Worm (Caenorhabditis elegans) whole organism, young adult: Measurements from ENCODE around the gene pdk-1.

ENCODE experiments used
- C17E4.6 ChIP-seq: fragments of 200-800 bp; sonication (Bioruptor generic); IDR thresholded peaks from 2 replicates; pipeline ENCODE4 v1.3.6; 2022; ENCODE audit warnings: missing genetic modification reagents, missing genetic modification characterization, missing compliant biosample characterization
- F10E7.11 ChIP-seq: sonication (generic microtip); optimal IDR thresholded peaks from 2 replicates; lab custom pipeline; 2017; ENCODE audit warnings: mild to moderate bottlenecking, missing genetic modification characterization, moderate library complexity, missing compliant biosample characterization
- F39B2.1 ChIP-seq: fragments of 200-800 bp; sonication (Bioruptor generic); IDR thresholded peaks from 2 replicates; pipeline ENCODE4 v1.3.6; 2022; ENCODE audit warnings: missing genetic modification reagents, missing genetic modification characterization, missing compliant biosample characterization
- F49E8.2 ChIP-seq: sonication (generic microtip); optimal IDR thresholded peaks from 3 replicates; lab custom pipeline; 2017; ENCODE audit warnings: missing genetic modification characterization, mild to moderate bottlenecking, missing compliant biosample characterization, antibody characterized with exemption, moderate library complexity; ENCODE audit not compliant: insufficient read depth
- F55B11.4 ChIP-seq: sonication (generic microtip); optimal IDR thresholded peaks from 2 replicates; lab custom pipeline; 2016; ENCODE audit warnings: missing compliant biosample characterization, missing genetic modification characterization, borderline replicate concordance; ENCODE audit not compliant: insufficient read depth
- Y53F4B.3 ChIP-seq: fragments of 200-800 bp; sonication (Bioruptor generic); IDR thresholded peaks from 2 replicates; pipeline ENCODE4 v1.3.6; 2022; ENCODE audit warnings: missing genetic modification reagents, missing genetic modification characterization, missing compliant biosample characterization
- Y67H2A.10 ChIP-seq: fragments of 200-800 bp; sonication (Bioruptor generic); conservative IDR thresholded peaks from 2 replicates; pipeline ENCODE4 v1.3.6; 2022; ENCODE audit warnings: missing genetic modification reagents, missing genetic modification characterization, missing compliant biosample characterization
- Y79H2A.3 ChIP-seq: fragments of 200-800 bp; sonication (Bioruptor generic); conservative IDR thresholded peaks from 2 replicates; pipeline ENCODE4 v1.3.6; 2022; ENCODE audit warnings: missing genetic modification reagents, missing genetic modification characterization, missing compliant biosample characterization
- ZK185.1 ChIP-seq: sonication (generic microtip); optimal IDR thresholded peaks from 2 replicates; lab custom pipeline; 2016; ENCODE audit warnings: mild to moderate bottlenecking, missing genetic modification characterization, missing compliant biosample characterization; ENCODE audit not compliant: poor library complexity, severe bottlenecking
- ama-1 ChIP-seq, 3 experiments: fragments of 150-350 bp in 1 of 3; sonication (generic microtip) in 2 of 3; optimal IDR thresholded peaks; 2 replicates each; lab custom pipeline; 2014 to 2018; ENCODE audit warnings: missing biosample characterization in 2 of 3, missing genetic modification characterization in 2 of 3, missing genetic modification reagents in 2 of 3
- atf-7 ChIP-seq: sonication (generic microtip); optimal IDR thresholded peaks from 2 replicates; lab custom pipeline; 2017; ENCODE audit warnings: mild to moderate bottlenecking, missing genetic modification characterization, missing compliant biosample characterization
- ccch-3 ChIP-seq: fragments of 200-800 bp; sonication (Bioruptor generic); optimal IDR thresholded peaks from 2 replicates; lab custom pipeline; 2018; ENCODE audit warnings: mild to moderate bottlenecking, missing genetic modification characterization, missing compliant biosample characterization
- ceh-100 ChIP-seq: fragments of 200-800 bp; sonication (Bioruptor generic); IDR thresholded peaks from 2 replicates; pipeline ENCODE4 v1.3.6; 2022; ENCODE audit warnings: missing genetic modification reagents, missing genetic modification characterization, missing compliant biosample characterization
- ceh-40 ChIP-seq: fragments of 200-800 bp; sonication (Bioruptor generic); IDR thresholded peaks from 2 replicates; pipeline ENCODE4 v1.3.6; 2022; ENCODE audit warnings: missing genetic modification characterization, missing compliant biosample characterization
- ceh-58 ChIP-seq: fragments of 200-800 bp; sonication (Bioruptor generic); IDR thresholded peaks from 2 replicates; pipeline ENCODE4 v1.3.6; 2022; ENCODE audit warnings: missing genetic modification characterization, missing compliant biosample characterization
- ceh-79 ChIP-seq: sonication (generic microtip); optimal IDR thresholded peaks from 2 replicates; lab custom pipeline; 2017; ENCODE audit warnings: mild to moderate bottlenecking, missing genetic modification characterization, missing compliant biosample characterization
- dox-1 ChIP-seq: fragments of 200-800 bp; sonication (Bioruptor generic); IDR thresholded peaks from 2 replicates; pipeline ENCODE4 v1.3.6; 2022; ENCODE audit warnings: missing genetic modification reagents, missing genetic modification characterization, missing compliant biosample characterization
- dpl-1 ChIP-seq: fragments of 150-350 bp; optimal IDR thresholded peaks from 2 replicates; lab custom pipeline; 2014; ENCODE audit warnings: missing biosample characterization, missing genetic modification reagents, missing genetic modification characterization
- egrh-3 ChIP-seq: fragments of 200-800 bp; sonication (Bioruptor generic); IDR thresholded peaks from 2 replicates; pipeline ENCODE4 v1.3.6; 2022; ENCODE audit warnings: missing genetic modification reagents, missing genetic modification characterization, missing compliant biosample characterization
- ekl-4 ChIP-seq: fragments of 200-800 bp; sonication (Bioruptor generic); IDR thresholded peaks from 2 replicates; pipeline ENCODE4 v1.3.6; 2022; ENCODE audit warnings: missing genetic modification reagents, missing genetic modification characterization, missing compliant biosample characterization
- gei-17 ChIP-seq: fragments of 200-800 bp; sonication (Bioruptor generic); optimal IDR thresholded peaks from 2 replicates; lab custom pipeline; 2018; ENCODE audit warnings: mild to moderate bottlenecking, missing genetic modification characterization, missing compliant biosample characterization
- him-1 ChIP-seq: sonication (generic microtip); optimal IDR thresholded peaks from 2 replicates; lab custom pipeline; 2016; ENCODE audit warnings: missing genotype, missing genetic modification reagents, missing genetic modification characterization, missing compliant biosample characterization
- hlh-12 ChIP-seq: sonication (generic microtip); optimal IDR thresholded peaks from 2 replicates; lab custom pipeline; 2016; ENCODE audit warnings: missing genetic modification characterization, missing compliant biosample characterization
- hlh-26 ChIP-seq: fragments of 200-800 bp; sonication (Bioruptor generic); conservative IDR thresholded peaks from 2 replicates; pipeline ENCODE4 v1.3.6; 2022; ENCODE audit warnings: missing genetic modification reagents, missing genetic modification characterization, missing compliant biosample characterization
- hmg-20 ChIP-seq: fragments of 200-800 bp; sonication (Bioruptor generic); IDR thresholded peaks from 2 replicates; pipeline ENCODE4 v1.3.6; 2022; ENCODE audit warnings: missing genetic modification reagents, missing genetic modification characterization, missing compliant biosample characterization
- lin-54 ChIP-seq: fragments of 200-800 bp; sonication (Bioruptor generic); optimal IDR thresholded peaks from 2 replicates; lab custom pipeline; 2018; ENCODE audit warnings: mild to moderate bottlenecking, missing genetic modification characterization, missing compliant biosample characterization
- lsy-27 ChIP-seq: sonication (generic microtip); optimal IDR thresholded peaks from 2 replicates; lab custom pipeline; 2017; ENCODE audit warnings: missing genetic modification characterization, mild to moderate bottlenecking, missing compliant biosample characterization, antibody characterized with exemption, missing genotype, borderline replicate concordance; ENCODE audit not compliant: insufficient read depth
- madf-10 ChIP-seq: sonication (generic microtip); optimal IDR thresholded peaks from 2 replicates; lab custom pipeline; 2016; ENCODE audit warnings: mild to moderate bottlenecking, missing genetic modification characterization, missing compliant biosample characterization
- madf-3 ChIP-seq: fragments of 200-800 bp; sonication (Bioruptor generic); IDR thresholded peaks from 2 replicates; pipeline ENCODE4 v1.3.6; 2022; ENCODE audit warnings: missing genetic modification reagents, missing genetic modification characterization, missing compliant biosample characterization
- mxl-1 ChIP-seq: sonication (generic microtip); optimal IDR thresholded peaks from 2 replicates; lab custom pipeline; 2016; ENCODE audit warnings: missing genetic modification characterization, missing compliant biosample characterization
- nfya-2 ChIP-seq: fragments of 200-800 bp; sonication (Bioruptor generic); IDR thresholded peaks from 2 replicates; pipeline ENCODE4 v1.3.6; 2022; ENCODE audit warnings: missing genetic modification reagents, missing genetic modification characterization, missing compliant biosample characterization
- nhr-120 ChIP-seq: fragments of 200-800 bp; sonication (Bioruptor generic); IDR thresholded peaks from 2 replicates; pipeline ENCODE4 v1.3.6; 2022; ENCODE audit warnings: missing genetic modification characterization, missing compliant biosample characterization
- nhr-179 ChIP-seq: sonication (generic microtip); optimal IDR thresholded peaks from 2 replicates; lab custom pipeline; 2016; ENCODE audit warnings: mild to moderate bottlenecking, missing genetic modification characterization, missing compliant biosample characterization
- nhr-80 ChIP-seq: sonication (generic microtip); optimal IDR thresholded peaks from 2 replicates; lab custom pipeline; 2016; ENCODE audit warnings: missing genetic modification characterization, missing compliant biosample characterization
- pbrm-1 ChIP-seq: fragments of 200-800 bp; sonication (Bioruptor generic); IDR thresholded peaks from 2 replicates; pipeline ENCODE4 v1.3.6; 2022; ENCODE audit warnings: missing genetic modification reagents, missing genetic modification characterization, missing compliant biosample characterization
- pha-4 ChIP-seq: fragments of 150-350 bp; sonication (generic microtip); optimal IDR thresholded peaks from 2 replicates; lab custom pipeline; 2014; ENCODE audit warnings: missing biosample characterization, missing genetic modification reagents, missing genetic modification characterization
- rpc-1 ChIP-seq, 2 experiments: fragments of 150-350 bp in 1 of 2; sonication (generic microtip) in 1 of 2; optimal IDR thresholded peaks; 2 replicates each; lab custom pipeline; 2014 to 2018; ENCODE audit warnings: missing biosample characterization in 1 of 2, missing genetic modification characterization in 1 of 2, missing genetic modification reagents in 1 of 2, missing genotype in 1 of 2
- sdz-38 ChIP-seq: sonication (generic microtip); optimal IDR thresholded peaks from 2 replicates; lab custom pipeline; 2016; ENCODE audit warnings: missing genotype, missing genetic modification characterization, missing compliant biosample characterization
- snpc-4 ChIP-seq, 5 experiments: fragments of 150-350 bp in 1 of 5; sonication (generic microtip) in 4 of 5; optimal IDR thresholded peaks; 2 replicates each; lab custom pipeline; 2014 to 2018; ENCODE audit warnings: missing genetic modification characterization in 5 of 5, missing biosample characterization in 3 of 5, antibody characterized with exemption in 2 of 5, mild to moderate bottlenecking in 2 of 5, missing compliant biosample characterization in 2 of 5, missing genotype in 2 of 5, moderate library complexity in 2 of 5, missing genetic modification reagents in 1 of 5
- somi-1 ChIP-seq: fragments of 200-800 bp; sonication (Bioruptor generic); optimal IDR thresholded peaks from 2 replicates; lab custom pipeline; 2018; ENCODE audit warnings: mild to moderate bottlenecking, missing genetic modification characterization, missing compliant biosample characterization
- tbp1 ChIP-seq: fragments of 200-800 bp; sonication (Bioruptor generic); optimal IDR thresholded peaks from 2 replicates; lab custom pipeline; 2018; ENCODE audit warnings: mild to moderate bottlenecking, missing genetic modification characterization, missing compliant biosample characterization
- tlf-1 ChIP-seq: fragments of 200-800 bp; sonication (Bioruptor generic); optimal IDR thresholded peaks from 2 replicates; lab custom pipeline; 2018; ENCODE audit warnings: mild to moderate bottlenecking, missing genetic modification characterization, missing compliant biosample characterization
- unc-62 ChIP-seq: fragments of 150-350 bp; optimal IDR thresholded peaks from 2 replicates; lab custom pipeline; 2014; ENCODE audit warnings: missing biosample characterization, missing genetic modification reagents, missing genetic modification characterization
- zim-3 ChIP-seq: sonication (generic microtip); optimal IDR thresholded peaks from 2 replicates; lab custom pipeline; 2017; ENCODE audit warnings: mild to moderate bottlenecking, missing genetic modification characterization, moderate library complexity, missing compliant biosample characterization
- ztf-18 ChIP-seq: sonication (generic microtip); optimal IDR thresholded peaks from 2 replicates; lab custom pipeline; 2016; ENCODE audit warnings: missing genotype, mild to moderate bottlenecking, missing genetic modification characterization, missing compliant biosample characterization
- ztf-25 ChIP-seq: fragments of 200-800 bp; sonication (Bioruptor generic); IDR thresholded peaks from 2 replicates; pipeline ENCODE4 v1.3.6; 2022; ENCODE audit warnings: missing genetic modification reagents, missing genetic modification characterization, missing compliant biosample characterization
- ztf-26 ChIP-seq: sonication (generic microtip); optimal IDR thresholded peaks from 2 replicates; lab custom pipeline; 2017; ENCODE audit warnings: missing genetic modification characterization, missing compliant biosample characterization
- ztf-3 ChIP-seq: fragments of 200-800 bp; sonication (Bioruptor generic); optimal IDR thresholded peaks from 2 replicates; lab custom pipeline; 2018; ENCODE audit warnings: mild to moderate bottlenecking, missing genetic modification characterization, missing compliant biosample characterization

pdk-1 gene

DNA sequence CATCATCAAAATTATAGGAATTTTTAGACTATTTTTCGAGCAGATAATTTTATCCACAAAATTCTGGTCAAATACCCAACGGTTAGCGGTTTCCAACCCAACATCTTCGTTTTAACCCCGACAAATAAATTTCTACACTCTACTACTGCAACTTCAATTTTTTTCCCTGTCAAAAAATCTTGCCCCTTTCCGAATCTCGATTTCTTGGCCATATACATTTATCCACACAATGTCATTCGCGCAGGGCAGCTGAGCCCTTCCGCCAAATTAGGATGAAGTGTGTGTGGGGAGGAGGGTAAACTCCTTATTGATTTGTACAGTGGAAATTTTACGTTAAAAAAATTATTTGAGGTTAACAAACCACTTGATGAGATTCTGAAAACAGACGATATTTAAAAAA lies 23.7 kb downstream of the pdk-1 start (continued):
- TF ChIP-seq pbrm-1 (peak; percentile 86), ztf-18 (tag; lab: Kevin White, UChicago) (peak; percentile 28), F10E7.11 (tag; lab: Kevin White, UChicago) (peak; percentile 87), Y53F4B.3 (GFP tag; lab: Robert Waterston, UW) (no peak), ztf-25 (no peak), hmg-20 (GFP tag; lab: Robert Waterston, UW) (peak; percentile 94), pha-4 (tag; lab: Kevin White, UChicago) (peak; percentile 95), hlh-26 (no peak), him-1 (tag; lab: Kevin White, UChicago) (no peak), F39B2.1 (GFP tag; lab: Robert Waterston, UW) (no peak), ceh-100 (GFP tag; lab: Robert Waterston, UW) (peak; percentile 28; the same call in 1 of the 2 replicates), nhr-80 (tag; lab: Kevin White, UChicago) (peak; percentile 76), hlh-12 (tag; lab: Kevin White, UChicago) (no peak), ZK185.1 (tag; lab: Kevin White, UChicago) (peak; percentile 98), madf-10 (tag; lab: Kevin White, UChicago) (peak; percentile 94), ztf-26 (tag; lab: Kevin White, UChicago) (peak; percentile 98), mxl-1 (tag; lab: Kevin White, UChicago) (no peak), snpc-4 (GFP tag; optimal IDR thresholded peaks at IDR 0.05; lab: Kevin White, UChicago) (peak; percentile 67), snpc-4 (tag; optimal IDR thresholded peaks at IDR 0.05; lab: Kevin White, UChicago) (peak; percentile 55 to 88 (median 80)), lsy-27 (peak; percentile 50), nhr-120 (GFP tag; lab: Robert Waterston, UW) (0 out of 2 replicates have a peak, but pooled peaks have one; percentile 54), gei-17 (GFP tag; lab: Kevin White, UChicago) (peak; percentile 97), ceh-40 (GFP tag; lab: Robert Waterston, UW) (no peak), sdz-38 (peak; percentile 36), atf-7 (peak; percentile 94), ekl-4 (GFP tag; lab: Robert Waterston, UW) (peak; percentile 82), Y79H2A.3 (GFP tag; lab: Robert Waterston, UW) (no peak), tlf-1 (peak; percentile 97), nfya-2 (GFP tag; lab: Robert Waterston, UW) (no peak), dox-1 (GFP tag; lab: Robert Waterston, UW) (peak; percentile 98), egrh-3 (no peak), Y67H2A.10 (GFP tag; lab: Robert Waterston, UW) (no peak), F49E8.2 (tag; lab: Kevin White, UChicago) (no peak), ceh-58 (GFP tag; lab: Robert Waterston, UW) (no peak), C17E4.6 (GFP tag; lab: Robert Waterston, UW) (peak; percentile 84), dpl-1 (GFP tag; lab: Kevin White, UChicago) (no peak), zim-3 (tag; lab: Kevin White, UChicago) (no peak), rpc-1 (optimal IDR thresholded peaks at IDR 0.05; lab: Kevin White, UChicago) (no peak), rpc-1 (tag; optimal IDR thresholded peaks at IDR 0.05; lab: Kevin White, UChicago) (no peak), lin-54 (GFP tag; lab: Kevin White, UChicago) (peak; percentile 85), unc-62 (GFP tag; lab: Kevin White, UChicago) (peak; percentile 19), tbp1 (GFP tag; lab: Kevin White, UChicago) (peak; percentile 77), ceh-79 (peak; percentile 71), madf-3 (GFP tag; lab: Robert Waterston, UW) (no peak), F55B11.4 (tag; lab: Kevin White, UChicago) (no peak), nhr-179 (tag; lab: Kevin White, UChicago) (peak; percentile 82), ztf-3 (GFP tag; lab: Kevin White, UChicago) (peak; percentile 87), ccch-3 (peak; percentile 58), ama-1 (optimal IDR thresholded peaks at IDR 0.05; lab: Kevin White, UChicago) (no peak), ama-1 (GFP tag; optimal IDR thresholded peaks at IDR 0.05; lab: Kevin White, UChicago) (no peak), somi-1 (GFP tag; lab: Kevin White, UChicago) (peak; percentile 88)
